Worm (Caenorhabditis elegans): Measurements from ENCODE around the gene R07E3.1.

DNA sequence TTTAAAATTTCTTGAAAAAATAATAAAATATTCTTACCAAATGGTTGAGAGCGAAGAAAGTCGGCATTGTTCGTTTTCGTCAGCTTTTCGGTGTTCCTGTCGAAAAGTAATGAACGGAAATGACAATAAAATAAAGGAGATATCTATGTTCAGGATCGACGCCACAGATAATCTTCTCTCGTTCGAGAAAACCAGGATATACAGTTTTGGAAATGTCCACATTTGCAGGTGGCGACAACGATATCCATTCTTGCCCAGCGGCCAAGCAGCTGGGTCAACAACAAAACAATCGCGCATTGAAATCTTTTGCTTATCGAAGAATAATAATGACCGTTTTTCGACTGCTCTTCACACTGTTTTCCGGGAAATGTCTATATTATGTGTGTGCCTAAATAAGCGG is 14.7 kb upstream of the R07E3.1 start, which contains the start of gene R07E3.7:
- TF ChIP-seq unc-30 (tag; optimal IDR thresholded peaks at IDR 0.05) (no peak), alr-1 (tag; optimal IDR thresholded peaks at IDR 0.05; ENCODE audit: borderline replicate concordance) (no peak), lin-14 (GFP tag; optimal IDR thresholded peaks at IDR 0.05) (no peak), fos-1 (tag; optimal IDR thresholded peaks at IDR 0.05) (no peak), ama-1 (optimal IDR thresholded peaks at IDR 0.05) (no peak), snpc-4 (tag; optimal IDR thresholded peaks at IDR 0.05) (no peak)
